Worm (Caenorhabditis elegans) whole organism, midembryonic: ENCODE data around the gene F59D12.5.

ENCODE experiments used
- flt-1 ChIP-seq: fragments of 200-800 bp; sonication (Bioruptor generic); IDR thresholded peaks from 2 replicates; pipeline ENCODE4 v1.3.6; 2022; ENCODE audit warnings: missing genetic modification characterization, missing compliant biosample characterization
- klf-2 ChIP-seq: fragments of 200-800 bp; sonication (Bioruptor generic); conservative IDR thresholded peaks from 2 replicates; pipeline ENCODE4 v1.3.6; 2022; ENCODE audit warnings: missing genetic modification reagents, missing genetic modification characterization, missing compliant biosample characterization
- med-1 ChIP-seq: sonication (generic microtip); optimal IDR thresholded peaks from 2 replicates; lab custom pipeline; 2017; ENCODE audit warnings: missing genetic modification characterization, mild to moderate bottlenecking, missing compliant biosample characterization, antibody characterized with exemption, missing genetic modification reagents; ENCODE audit not compliant: insufficient read depth
- ref-1 ChIP-seq: fragments of 200-800 bp; sonication (Bioruptor generic); conservative IDR thresholded peaks from 2 replicates; pipeline ENCODE4 v1.3.6; 2022; ENCODE audit warnings: missing genetic modification reagents, missing genetic modification characterization, missing compliant biosample characterization
- ztf-29 ChIP-seq: fragments of 200-800 bp; sonication (Bioruptor generic); IDR thresholded peaks from 2 replicates; pipeline ENCODE4 v1.3.6; 2022; ENCODE audit warnings: missing genetic modification reagents, missing genetic modification characterization, missing compliant biosample characterization

- TF ChIP-seq med-1 (no peak), flt-1 (GFP tag; lab: Robert Waterston, UW) (no peak), klf-2 (GFP tag; lab: Robert Waterston, UW) (no peak), ztf-29 (no peak), ref-1 (GFP tag; lab: Robert Waterston, UW) (no peak)
Observed at ce11 chrX:15626119-15626850, 20.9 kb downstream of the F59D12.5 start.
